Fruit fly (Drosophila melanogaster): ENCODE data around the gene Traf6.

Traf6 gene

DNA sequence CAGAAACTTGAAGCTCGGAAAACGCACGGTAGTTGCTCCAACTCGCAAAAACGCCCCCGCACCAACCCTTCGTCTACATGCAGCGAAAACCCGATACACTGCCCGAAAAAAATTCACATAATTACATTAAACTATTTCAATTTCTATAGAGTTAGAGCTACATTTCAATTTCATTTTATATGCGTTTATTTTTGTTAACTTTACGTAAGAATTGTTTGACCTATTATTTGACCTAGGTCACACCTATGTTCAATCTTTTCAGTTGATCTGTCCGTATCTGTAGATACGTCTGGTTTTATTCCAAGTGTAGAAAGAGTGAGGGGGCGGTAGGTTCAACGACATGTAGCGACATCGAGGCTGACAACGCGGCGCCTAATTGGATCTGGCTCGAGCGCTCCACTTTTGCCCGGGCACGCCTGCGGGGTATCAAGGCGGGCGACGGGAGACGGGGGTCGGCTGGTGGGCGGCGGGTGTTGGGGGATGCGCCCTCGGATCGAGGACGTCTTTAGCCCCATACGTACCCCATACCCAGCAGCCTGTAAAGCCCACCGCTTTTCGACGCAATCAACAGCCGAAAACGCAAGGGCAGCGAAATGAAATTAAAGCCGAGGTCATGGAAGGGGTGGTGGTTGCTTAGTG is 45.7 kb upstream of the Traf6 start (continued):
- TF ChIP-seq CG31224 (GFP tag; IDR thresholded peaks at IDR 0.05) = no peak
- no peak for TF ChIP-seq CG12236 (GFP tag; optimal IDR thresholded peaks at IDR 0.05)
- no peak for TF ChIP-seq NC2α (GFP tag; optimal IDR thresholded peaks at IDR 0.05)
- TF ChIP-seq Sox100B (GFP tag; optimal IDR thresholded peaks at IDR 0.05) = no peak
- TF ChIP-seq lbe (GFP tag; optimal IDR thresholded peaks at IDR 0.05) = no peak
- peak in 1 of 2 experiments; percentile 56 for TF ChIP-seq Hr51 (GFP tag; optimal IDR thresholded peaks at IDR 0.05)
- TF ChIP-seq Fer1 (GFP tag; optimal IDR thresholded peaks at IDR 0.05) = peak; percentile 26
- TF ChIP-seq CG4707 (GFP tag; optimal IDR thresholded peaks at IDR 0.05) = no peak
- no peak for TF ChIP-seq CG9215 (GFP tag; IDR thresholded peaks at IDR 0.05)
- peak; percentile 35 for TF ChIP-seq Camta (GFP tag; optimal IDR thresholded peaks at IDR 0.05)
- no peak for TF ChIP-seq CG16779 (GFP tag; IDR thresholded peaks at IDR 0.05)
- TF ChIP-seq sug (tag; optimal IDR thresholded peaks at IDR 0.05) = no peak
- TF ChIP-seq CG18011 (GFP tag; optimal IDR thresholded peaks at IDR 0.05) = no peak
- no peak for TF ChIP-seq E2f2 (GFP tag; IDR thresholded peaks at IDR 0.05)
- TF ChIP-seq kay (GFP tag; optimal IDR thresholded peaks at IDR 0.05) = no peak
- TF ChIP-seq CG3995 (GFP tag; optimal IDR thresholded peaks at IDR 0.05) = no peak
- peak; percentile 10 for TF ChIP-seq CG10209 (GFP tag; optimal IDR thresholded peaks at IDR 0.05)
- no peak for TF ChIP-seq fru (optimal IDR thresholded peaks at IDR 0.05)
- TF ChIP-seq Taf1 (GFP tag; IDR thresholded peaks at IDR 0.05) = no peak
- peak; percentile 42 for TF ChIP-seq CG2120 (GFP tag; optimal IDR thresholded peaks at IDR 0.05)
- no peak for TF ChIP-seq CG12299 (tag; optimal IDR thresholded peaks at IDR 0.05)
- TF ChIP-seq sob (GFP tag; IDR thresholded peaks at IDR 0.05) = 0 out of 2 replicates have a peak, but pooled peaks have one; percentile 18
- no peak for TF ChIP-seq CG7928 (GFP tag; optimal IDR thresholded peaks at IDR 0.05)
- no peak for TF ChIP-seq CG13123 (GFP tag; optimal IDR thresholded peaks at IDR 0.05)
- peak; percentile 7 for TF ChIP-seq Hr39 (optimal IDR thresholded peaks at IDR 0.05)
- no peak for TF ChIP-seq NK7.1 (GFP tag; optimal IDR thresholded peaks at IDR 0.05)
- TF ChIP-seq Ravus (GFP tag; IDR thresholded peaks at IDR 0.05) = no peak
- TF ChIP-seq croc (GFP tag; conservative IDR thresholded peaks at IDR 0.05) = no peak
- peak; percentile 35 for TF ChIP-seq sens (GFP tag)
- TF ChIP-seq wor (GFP tag; IDR thresholded peaks at IDR 0.05) = no peak
- TF ChIP-seq CG30020 (tag; optimal IDR thresholded peaks at IDR 0.05) = no peak
- TF ChIP-seq stwl (tag; optimal IDR thresholded peaks at IDR 0.05) = no peak
- TF ChIP-seq bigmax (GFP tag; optimal IDR thresholded peaks at IDR 0.05) = no peak
- TF ChIP-seq z (GFP tag; IDR thresholded peaks at IDR 0.05) = no peak
- no peak for TF ChIP-seq wek (GFP tag; optimal IDR thresholded peaks at IDR 0.05)
- TF ChIP-seq crc (GFP tag; optimal IDR thresholded peaks at IDR 0.05) = no peak
- no peak for TF ChIP-seq Poxn (GFP tag; IDR thresholded peaks at IDR 0.05)
- no peak for TF ChIP-seq chinmo (GFP tag; IDR thresholded peaks at IDR 0.05; ENCODE audit: partially characterized antibody)
- TF ChIP-seq ap (GFP tag; IDR thresholded peaks at IDR 0.05) = no peak
- peak; percentile 16 for TF ChIP-seq CG9727 (GFP tag; optimal IDR thresholded peaks at IDR 0.05)
- peak; percentile 4 for TF ChIP-seq CG9817 (tag; optimal IDR thresholded peaks at IDR 0.05)
- TF ChIP-seq CG7357 (GFP tag; IDR thresholded peaks at IDR 0.05) = no peak
- TF ChIP-seq ab (GFP tag; optimal IDR thresholded peaks at IDR 0.05) = no peak
- TF ChIP-seq CG4730 (GFP tag; IDR thresholded peaks at IDR 0.05) = no peak
- no peak for TF ChIP-seq vfl (GFP tag; optimal IDR thresholded peaks at IDR 0.05)
- TF ChIP-seq gsb-n (tag; optimal IDR thresholded peaks at IDR 0.05) = no peak
- no peak for TF ChIP-seq CG31365 (tag; optimal IDR thresholded peaks at IDR 0.05)
- TF ChIP-seq ems (GFP tag; optimal IDR thresholded peaks at IDR 0.05) = no peak
- TF ChIP-seq Deaf1 (tag; optimal IDR thresholded peaks at IDR 0.05) = no peak
- no peak for TF ChIP-seq sim (GFP tag; IDR thresholded peaks at IDR 0.05)
- TF ChIP-seq fd102C (GFP tag; optimal IDR thresholded peaks at IDR 0.05) = no peak
- TF ChIP-seq chif (GFP tag; optimal IDR thresholded peaks at IDR 0.05) = no peak
- TF ChIP-seq Myb (GFP tag; optimal IDR thresholded peaks at IDR 0.05) = no peak

Measured in whole organism, embryonic.